Worm (Caenorhabditis elegans) whole organism, mixed stage, embryonic: ENCODE results near the gene F47D12.7.

Experiments used
- M03D4.4 ChIP-seq: sonication (generic microtip); optimal IDR thresholded peaks from 2 replicates; lab custom pipeline; 2017; ENCODE audit warnings: mild to moderate bottlenecking, missing genetic modification characterization, missing compliant biosample characterization
- bed-3 ChIP-seq: fragments of 200-800 bp; sonication (Bioruptor generic); optimal IDR thresholded peaks from 3 replicates; lab custom pipeline; 2018; ENCODE audit warnings: mild to moderate bottlenecking, missing genetic modification characterization, moderate library complexity, missing compliant biosample characterization
- blmp-1 ChIP-seq: fragments of 150-350 bp; optimal IDR thresholded peaks from 2 replicates; lab custom pipeline; 2014; ENCODE audit warnings: missing biosample characterization, missing genetic modification characterization
- ceh-39 ChIP-seq: fragments of 150-350 bp; optimal IDR thresholded peaks from 2 replicates; lab custom pipeline; 2014; ENCODE audit warnings: missing biosample characterization, missing genetic modification characterization
- ceh-83 ChIP-seq: fragments of 200-800 bp; sonication (Bioruptor generic); optimal IDR thresholded peaks from 2 replicates; lab custom pipeline; 2018; ENCODE audit warnings: mild to moderate bottlenecking, missing genetic modification characterization, missing compliant biosample characterization
- ces-1 ChIP-seq: fragments of 150-350 bp; optimal IDR thresholded peaks from 2 replicates; lab custom pipeline; 2014; ENCODE audit warnings: missing biosample characterization, missing genetic modification reagents, missing genetic modification characterization
- cnd-1 ChIP-seq: fragments of 200-800 bp; sonication (Bioruptor generic); optimal IDR thresholded peaks from 2 replicates; lab custom pipeline; 2018; ENCODE audit warnings: mild to moderate bottlenecking, missing genetic modification characterization, missing compliant biosample characterization
- elt-1 ChIP-seq: sonication (generic microtip); optimal IDR thresholded peaks from 2 replicates; lab custom pipeline; 2017; ENCODE audit warnings: missing genetic modification characterization, mild to moderate bottlenecking, missing compliant biosample characterization, antibody characterized with exemption, moderate library complexity, borderline replicate concordance; ENCODE audit not compliant: insufficient read depth
- elt-3 ChIP-seq: fragments of 150-350 bp; optimal IDR thresholded peaks from 2 replicates; lab custom pipeline; 2014; ENCODE audit warnings: missing biosample characterization, missing genetic modification characterization
- flh-1 ChIP-seq: fragments of 200-800 bp; sonication (Bioruptor generic); optimal IDR thresholded peaks from 2 replicates; lab custom pipeline; 2018; ENCODE audit warnings: mild to moderate bottlenecking, missing genetic modification characterization, moderate library complexity, missing compliant biosample characterization
- ham-2 ChIP-seq: fragments of 200-800 bp; sonication (Bioruptor generic); optimal IDR thresholded peaks from 2 replicates; lab custom pipeline; 2018; ENCODE audit warnings: mild to moderate bottlenecking, missing genetic modification characterization, missing compliant biosample characterization
- hlh-1 ChIP-seq: fragments of 150-350 bp; optimal IDR thresholded peaks from 2 replicates; lab custom pipeline; 2014; ENCODE audit warnings: missing biosample characterization, missing genetic modification reagents, missing genetic modification characterization
- lin-32 ChIP-seq: fragments of 200-800 bp; sonication (Bioruptor generic); optimal IDR thresholded peaks from 2 replicates; lab custom pipeline; 2018; ENCODE audit warnings: mild to moderate bottlenecking, missing genetic modification characterization, missing compliant biosample characterization
- lsy-2 ChIP-seq: fragments of 150-350 bp; optimal IDR thresholded peaks from 2 replicates; lab custom pipeline; 2014; ENCODE audit warnings: missing biosample characterization, missing genetic modification characterization
- mab-5 ChIP-seq: fragments of 150-350 bp; optimal IDR thresholded peaks from 2 replicates; lab custom pipeline; 2014; ENCODE audit warnings: missing biosample characterization, missing genetic modification characterization
- mep-1 ChIP-seq: fragments of 150-350 bp; optimal IDR thresholded peaks from 2 replicates; lab custom pipeline; 2017; ENCODE audit warnings: missing biosample characterization, missing genetic modification reagents, missing genetic modification characterization, inconsistent platforms
- mls-2 ChIP-seq: sonication (generic microtip); optimal IDR thresholded peaks from 2 replicates; lab custom pipeline; 2016; ENCODE audit warnings: mild to moderate bottlenecking, missing genetic modification characterization, moderate library complexity, missing compliant biosample characterization
- nhr-12 ChIP-seq: fragments of 150-350 bp; optimal IDR thresholded peaks from 2 replicates; lab custom pipeline; 2014; ENCODE audit warnings: missing biosample characterization, missing genetic modification characterization
- nhr-2 ChIP-seq: fragments of 150-350 bp; optimal IDR thresholded peaks from 2 replicates; lab custom pipeline; 2014; ENCODE audit warnings: missing biosample characterization, missing genetic modification characterization
- nhr-237 ChIP-seq: fragments of 150-350 bp; optimal IDR thresholded peaks from 2 replicates; lab custom pipeline; 2014; ENCODE audit warnings: missing biosample characterization, missing genetic modification characterization
- nhr-28 ChIP-seq: fragments of 150-350 bp; optimal IDR thresholded peaks from 2 replicates; lab custom pipeline; 2014; ENCODE audit warnings: missing biosample characterization, missing genetic modification characterization
- nhr-76 ChIP-seq: sonication (generic microtip); optimal IDR thresholded peaks from 2 replicates; lab custom pipeline; 2017; ENCODE audit warnings: missing biosample characterization, missing genetic modification characterization
- pha-4 ChIP-seq: fragments of 150-350 bp; optimal IDR thresholded peaks from 2 replicates; lab custom pipeline; 2018; ENCODE audit warnings: missing biosample characterization, missing genetic modification reagents, missing genetic modification characterization
- sem-2 ChIP-seq: fragments of 200-800 bp; sonication (Bioruptor generic); optimal IDR thresholded peaks from 2 replicates; lab custom pipeline; 2018; ENCODE audit warnings: mild to moderate bottlenecking, missing genetic modification characterization, missing compliant biosample characterization
- snpc-4 ChIP-seq: fragments of 150-350 bp; optimal IDR thresholded peaks from 2 replicates; lab custom pipeline; 2014; ENCODE audit warnings: missing biosample characterization, missing genetic modification characterization
- sptf-1 ChIP-seq: sonication (generic microtip); optimal IDR thresholded peaks from 2 replicates; lab custom pipeline; 2017; ENCODE audit warnings: mild to moderate bottlenecking, missing genetic modification characterization, moderate library complexity, missing compliant biosample characterization
- tbx-8 ChIP-seq: fragments of 200-800 bp; sonication (Bioruptor generic); optimal IDR thresholded peaks from 2 replicates; lab custom pipeline; 2018; ENCODE audit warnings: mild to moderate bottlenecking, missing genetic modification characterization, moderate library complexity, missing compliant biosample characterization
- unc-62 ChIP-seq: fragments of 150-350 bp; optimal IDR thresholded peaks from 2 replicates; lab custom pipeline; 2014; ENCODE audit warnings: missing biosample characterization, missing genetic modification reagents, missing genetic modification characterization
- zip-8 ChIP-seq: fragments of 150-350 bp; optimal IDR thresholded peaks from 2 replicates; lab custom pipeline; 2014; ENCODE audit warnings: missing biosample characterization, missing genetic modification characterization
- ztf-11 ChIP-seq: fragments of 150-350 bp; optimal IDR thresholded peaks from 2 replicates; lab custom pipeline; 2014; ENCODE audit warnings: missing biosample characterization, missing genetic modification characterization

Gene F47D12.7

DNA sequence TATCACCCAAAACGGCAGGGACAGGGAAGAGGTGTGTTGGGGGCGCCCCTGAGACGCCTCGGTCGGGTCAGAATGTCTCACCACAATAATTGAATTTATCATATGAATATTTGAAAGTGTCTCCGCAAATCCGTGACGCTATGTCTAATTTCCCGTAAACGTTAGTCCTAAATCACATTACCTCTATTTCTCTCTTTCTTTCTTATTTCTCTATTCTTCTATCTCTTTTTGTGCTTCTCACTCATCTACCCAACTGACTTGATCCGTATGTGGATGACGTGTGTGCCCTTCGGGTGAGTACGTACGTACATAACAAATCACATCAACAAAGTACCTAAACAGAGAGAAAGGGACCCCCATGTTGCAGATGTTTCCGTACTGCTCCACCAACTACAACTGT, 21.5 kb upstream of the F47D12.7 start:
- TF ChIP-seq ces-1 (peak; percentile 98), lsy-2 (tag; lab: Kevin White, UChicago) (no peak)

DNA sequence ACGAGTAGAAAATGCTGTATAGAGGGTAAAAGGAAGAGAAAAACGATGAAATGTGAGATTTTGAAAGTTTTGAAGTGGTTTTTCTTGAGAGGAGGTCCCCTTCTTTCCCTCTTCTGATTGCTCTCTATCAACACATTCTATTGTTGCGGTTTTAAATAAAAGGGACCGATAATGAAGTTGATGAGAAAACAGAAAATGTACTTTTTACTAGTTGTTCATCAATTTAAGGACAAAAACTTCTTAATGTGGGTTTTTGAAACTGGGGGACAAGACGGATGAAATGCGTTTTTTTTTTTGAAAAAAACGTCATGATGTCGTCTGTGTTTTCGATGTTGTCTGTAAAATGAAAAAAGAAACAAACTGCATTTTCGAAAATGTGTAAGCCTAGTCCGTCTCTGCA, 21.0 kb upstream of the F47D12.7 start:
- TF ChIP-seq ceh-39: no peak
- no peak for TF ChIP-seq nhr-76 (tag; lab: Kevin White, UChicago)
- TF ChIP-seq hlh-1 (tag; lab: Kevin White, UChicago): no peak
- TF ChIP-seq snpc-4 (tag; lab: Kevin White, UChicago): no peak
- no peak for TF ChIP-seq nhr-2 (tag; lab: Kevin White, UChicago)
- TF ChIP-seq nhr-28 (tag; lab: Kevin White, UChicago): no peak
- no peak for TF ChIP-seq ceh-83 (GFP tag; lab: Kevin White, UChicago)
- no peak for TF ChIP-seq ham-2 (GFP tag; lab: Kevin White, UChicago)
- no peak for TF ChIP-seq elt-3
- no peak for TF ChIP-seq elt-1
- TF ChIP-seq mep-1: no peak
- TF ChIP-seq ztf-11 (tag; lab: Kevin White, UChicago): no peak
- TF ChIP-seq cnd-1 (tag; lab: Kevin White, UChicago): no peak
- TF ChIP-seq pha-4 (tag; lab: Kevin White, UChicago): no peak
- TF ChIP-seq tbx-8 (GFP tag; lab: Kevin White, UChicago): no peak
- TF ChIP-seq unc-62 (GFP tag; lab: Kevin White, UChicago): no peak
- TF ChIP-seq flh-1: no peak
- no peak for TF ChIP-seq sptf-1 (tag; lab: Kevin White, UChicago)
- no peak for TF ChIP-seq M03D4.4 (tag; lab: Kevin White, UChicago)

DNA sequence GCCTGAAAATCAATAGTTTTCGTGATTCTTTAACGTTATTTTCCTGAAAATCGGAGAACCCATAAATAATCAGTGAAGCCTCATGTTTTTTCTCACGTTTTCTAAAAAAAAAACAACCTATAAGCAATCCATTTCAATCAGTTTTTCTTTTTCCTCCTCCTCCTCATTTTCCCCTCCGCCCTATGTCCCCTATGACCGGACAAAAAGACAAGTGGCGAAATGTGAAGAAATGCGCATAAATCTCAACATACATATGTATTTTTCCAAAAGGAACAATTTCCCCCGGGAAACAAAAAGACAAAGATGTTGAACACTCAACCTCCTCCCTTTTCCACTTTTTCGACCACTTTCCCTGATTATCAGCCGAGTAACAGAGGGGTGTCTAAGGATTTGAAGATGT, 19.7 kb upstream of the F47D12.7 start:
- TF ChIP-seq tbx-8 (GFP tag; lab: Kevin White, UChicago) (no peak), ces-1 (no peak)

DNA sequence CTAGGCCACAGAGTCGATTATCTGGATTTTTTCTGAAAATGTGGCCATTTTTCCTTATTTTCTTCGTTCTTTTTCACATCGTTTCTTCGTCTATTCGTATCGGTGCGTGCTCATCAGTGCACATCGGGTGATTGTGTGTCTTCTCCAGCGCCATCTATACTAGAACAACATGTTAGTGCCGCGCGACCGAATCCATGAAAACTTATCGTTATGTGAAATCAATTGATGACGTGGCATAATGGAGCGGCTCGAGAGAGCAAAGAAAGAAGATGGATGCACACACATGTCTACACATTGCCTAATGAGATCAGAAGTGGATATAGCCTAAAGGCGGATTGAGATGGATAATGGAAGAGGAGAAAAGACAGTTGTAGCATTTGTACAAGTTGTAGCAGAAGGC, 16.4 kb upstream of the F47D12.7 start:
- no peak for TF ChIP-seq elt-3
- TF ChIP-seq unc-62 (GFP tag; lab: Kevin White, UChicago): no peak
- no peak for TF ChIP-seq nhr-12 (tag; lab: Kevin White, UChicago)
- no peak for TF ChIP-seq ham-2 (GFP tag; lab: Kevin White, UChicago)
- TF ChIP-seq ces-1: peak; percentile 16
- no peak for TF ChIP-seq flh-1
- no peak for TF ChIP-seq sem-2
- no peak for TF ChIP-seq nhr-237 (tag; lab: Kevin White, UChicago)

DNA sequence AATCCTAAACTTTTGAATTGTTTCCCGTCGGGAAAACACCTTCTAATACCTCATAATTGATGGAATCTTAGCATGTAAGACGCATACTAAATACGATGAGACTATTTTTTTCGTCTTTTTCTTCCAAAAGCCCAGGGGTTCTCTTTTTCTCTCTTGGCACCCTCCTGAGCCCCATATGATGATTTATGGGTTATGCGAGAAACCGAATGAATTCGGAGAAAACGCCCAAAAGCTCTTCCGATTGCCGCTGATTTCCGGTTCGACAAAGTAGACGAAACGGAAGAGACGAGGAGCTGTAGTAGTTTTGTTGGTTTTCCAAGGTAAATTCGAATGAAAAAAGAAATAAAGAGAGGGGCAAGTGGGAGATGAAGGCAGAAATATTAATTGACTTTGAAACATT, 15.6 kb upstream of the F47D12.7 start:
- TF ChIP-seq ztf-11 (tag; lab: Kevin White, UChicago) (no peak), zip-8 (no peak), mep-1 (no peak), sptf-1 (tag; lab: Kevin White, UChicago) (no peak), blmp-1 (tag; lab: Kevin White, UChicago) (no peak), hlh-1 (tag; lab: Kevin White, UChicago) (no peak), mls-2 (tag; lab: Kevin White, UChicago) (no peak), nhr-237 (tag; lab: Kevin White, UChicago) (no peak), ces-1 (no peak), ceh-39 (no peak), flh-1 (no peak), ceh-83 (GFP tag; lab: Kevin White, UChicago) (no peak), nhr-76 (tag; lab: Kevin White, UChicago) (no peak), mab-5 (tag; lab: Kevin White, UChicago) (no peak), bed-3 (GFP tag; lab: Kevin White, UChicago) (no peak), lsy-2 (tag; lab: Kevin White, UChicago) (no peak)

DNA sequence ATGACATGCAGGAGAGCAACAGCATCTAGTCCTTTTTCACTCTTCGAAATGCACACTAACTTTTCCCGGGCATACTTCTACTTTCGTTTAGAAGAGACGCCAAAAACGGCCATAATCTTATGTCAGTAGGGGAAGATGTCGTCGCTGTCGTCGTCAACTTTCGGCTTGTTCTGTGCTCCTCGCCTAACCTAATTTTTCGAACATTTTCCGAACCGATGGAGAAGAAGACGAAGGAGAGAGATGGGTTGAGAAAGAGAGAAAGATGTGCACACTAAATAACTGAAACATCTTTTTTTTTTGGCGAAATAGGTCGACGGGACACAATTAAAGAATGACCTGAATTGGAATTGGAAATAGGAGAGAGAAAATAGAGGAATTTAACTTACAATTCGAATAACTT, 14.5 kb upstream of the F47D12.7 start:
- TF ChIP-seq ces-1 (peak; percentile 89), elt-1 (no peak)

DNA sequence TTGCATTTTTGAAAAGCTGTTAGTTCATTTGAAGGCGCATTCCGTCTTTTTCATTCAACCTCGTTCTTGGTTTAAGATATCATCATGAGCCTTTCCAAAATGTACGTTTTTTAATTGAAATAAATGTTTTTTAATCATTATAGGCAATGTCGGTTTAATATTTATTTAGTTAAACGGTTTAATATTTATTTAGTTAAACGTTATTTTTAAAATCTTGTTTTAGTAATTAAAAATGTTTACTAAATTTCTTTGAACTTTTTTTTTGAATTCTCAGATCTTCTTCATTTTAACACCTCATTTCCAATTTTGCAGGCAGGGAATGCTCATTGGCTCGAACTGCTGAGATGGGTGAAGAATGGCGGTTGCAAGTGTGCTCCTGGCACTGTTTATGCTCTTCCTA, 13.2 kb upstream of the F47D12.7 start, which contains the start of gene gar-2:
gar-2 (plus strand) TSS at position 301 of the 400 bp plus-strand sequence.
- TF ChIP-seq nhr-12 (tag; lab: Kevin White, UChicago) (no peak), lin-32 (GFP tag; lab: Kevin White, UChicago) (no peak), hlh-1 (tag; lab: Kevin White, UChicago) (no peak), nhr-76 (tag; lab: Kevin White, UChicago) (no peak)
